Fruit fly (Drosophila melanogaster): ENCODE data around the gene ppk10.

ppk10 gene

DNA sequence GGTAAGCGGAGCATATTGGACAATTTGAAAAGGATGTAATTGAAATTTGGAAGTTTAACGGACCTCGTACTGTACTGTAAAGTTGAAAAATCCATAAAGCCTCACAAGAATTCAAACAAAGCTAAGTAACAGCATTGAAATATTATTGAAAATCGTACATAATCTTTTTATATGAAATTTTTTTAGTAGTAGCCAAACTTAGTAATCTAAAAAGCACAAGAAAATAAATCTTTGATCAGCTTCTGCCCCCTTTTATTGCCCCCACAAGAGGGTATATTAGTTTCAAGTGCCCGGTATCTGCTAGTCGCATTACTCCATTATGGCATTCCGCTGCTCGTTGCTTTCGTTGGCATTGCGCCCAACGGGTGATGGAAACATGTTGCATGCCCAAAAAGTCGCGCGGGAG, 14.7 kb upstream of the ppk10 start (continued):
- TF ChIP-seq slp2 (GFP tag; optimal IDR thresholded peaks at IDR 0.05), result peak; percentile 37
- peak; percentile 62 for TF ChIP-seq ttk (GFP tag; IDR thresholded peaks at IDR 0.05)
- TF ChIP-seq CG1647 (GFP tag; optimal IDR thresholded peaks at IDR 0.05), result peak; percentile 14
- TF ChIP-seq CG9609 (GFP tag; optimal IDR thresholded peaks at IDR 0.05), result peak; percentile 39
- TF ChIP-seq CG12104 (GFP tag; optimal IDR thresholded peaks at IDR 0.05), result peak; percentile 57
- no peak for TF ChIP-seq tx (GFP tag; optimal IDR thresholded peaks at IDR 0.05)
- TF ChIP-seq ash1 (GFP tag; optimal IDR thresholded peaks at IDR 0.05), result no peak
- TF ChIP-seq shn (GFP tag; optimal IDR thresholded peaks at IDR 0.05), result no peak
- no peak for TF ChIP-seq repo (GFP tag; optimal IDR thresholded peaks at IDR 0.05)
- no peak for TF ChIP-seq usp (GFP tag; optimal IDR thresholded peaks at IDR 0.05)
- peak; percentile 72 for TF ChIP-seq CG9437 (GFP tag; optimal IDR thresholded peaks at IDR 0.05)
- 0 out of 2 replicates have a peak, but pooled peaks have one; percentile 24 for TF ChIP-seq dan (GFP tag; IDR thresholded peaks at IDR 0.05)
- peak; percentile 20; the same call in 1 of the 2 replicates for TF ChIP-seq Atf6 (GFP tag; IDR thresholded peaks at IDR 0.05)
- peak; percentile 60 for TF ChIP-seq Xbp1 (GFP tag; optimal IDR thresholded peaks at IDR 0.05)
- 0 out of 2 replicates have a peak, but pooled peaks have one; percentile 27 for TF ChIP-seq CG32767 (GFP tag; IDR thresholded peaks at IDR 0.05)
- no peak for TF ChIP-seq pzg (GFP tag; optimal IDR thresholded peaks at IDR 0.05)
- TF ChIP-seq CG14965 (GFP tag; optimal IDR thresholded peaks at IDR 0.05; ENCODE audit: borderline replicate concordance), result peak; percentile 29
- no peak for TF ChIP-seq HmgD (GFP tag; optimal IDR thresholded peaks at IDR 0.05)
- TF ChIP-seq CG17912 (GFP tag; optimal IDR thresholded peaks at IDR 0.05), result no peak
- TF ChIP-seq BEAF-32 (GFP tag; optimal IDR thresholded peaks at IDR 0.05), result no peak
- no peak for TF ChIP-seq fd64A (GFP tag; optimal IDR thresholded peaks at IDR 0.05)
- TF ChIP-seq ham (GFP tag; IDR thresholded peaks at IDR 0.05), result no peak
- TF ChIP-seq CG12236 (GFP tag; optimal IDR thresholded peaks at IDR 0.05), result no peak
- peak; percentile 52 for TF ChIP-seq grau (tag; optimal IDR thresholded peaks at IDR 0.05)
- peak; percentile 35 for TF ChIP-seq CG30431 (GFP tag; optimal IDR thresholded peaks at IDR 0.05)
- no peak for TF ChIP-seq CG13894 (tag; optimal IDR thresholded peaks at IDR 0.05)
- TF ChIP-seq CG17802 (tag; optimal IDR thresholded peaks at IDR 0.05), result peak; percentile 24
- no peak for TF ChIP-seq CG11696 (GFP tag; IDR thresholded peaks at IDR 0.05)
- no peak for TF ChIP-seq CG10565 (GFP tag; optimal IDR thresholded peaks at IDR 0.05)
- TF ChIP-seq exex (tag; optimal IDR thresholded peaks at IDR 0.05), result no peak
- no peak for TF ChIP-seq Lpt (GFP tag; optimal IDR thresholded peaks at IDR 0.05)
- peak; percentile 4; the same call in 1 of the 2 replicates for TF ChIP-seq al (GFP tag; IDR thresholded peaks at IDR 0.05)
- TF ChIP-seq row (GFP tag; IDR thresholded peaks at IDR 0.05), result peak; percentile 75; the same call in 2 of the 3 replicates
- TF ChIP-seq her (GFP tag; optimal IDR thresholded peaks at IDR 0.05), result no peak
- TF ChIP-seq phol (tag; optimal IDR thresholded peaks at IDR 0.05), result peak; percentile 84
- TF ChIP-seq Sox102F (GFP tag; optimal IDR thresholded peaks at IDR 0.05), result peak; percentile 66
- no peak for TF ChIP-seq CG13123 (GFP tag; optimal IDR thresholded peaks at IDR 0.05)
- no peak for TF ChIP-seq emc (GFP tag; optimal IDR thresholded peaks at IDR 0.05)
- no peak for TF ChIP-seq oc (tag; optimal IDR thresholded peaks at IDR 0.05)
- TF ChIP-seq CG12391 (tag; optimal IDR thresholded peaks at IDR 0.05), result peak; percentile 50
- peak; percentile 28 for TF ChIP-seq CG10274 (GFP tag; optimal IDR thresholded peaks at IDR 0.05)
- peak; percentile 53 for TF ChIP-seq jumu (GFP tag; optimal IDR thresholded peaks at IDR 0.05)
- no peak for TF ChIP-seq corto (GFP tag; optimal IDR thresholded peaks at IDR 0.05)
- no peak for TF ChIP-seq CG11560 (tag; IDR thresholded peaks at IDR 0.05)
- no peak for TF ChIP-seq dm (GFP tag; optimal IDR thresholded peaks at IDR 0.05)
- TF ChIP-seq maf-S (GFP tag; optimal IDR thresholded peaks at IDR 0.05), result no peak
- no peak for TF ChIP-seq zen2 (GFP tag; IDR thresholded peaks at IDR 0.05; ENCODE audit: partially characterized antibody)
- TF ChIP-seq gce (GFP tag; IDR thresholded peaks at IDR 0.05), result no peak
- no peak for TF ChIP-seq ase (GFP tag; IDR thresholded peaks at IDR 0.05)
- TF ChIP-seq D (optimal IDR thresholded peaks at IDR 0.05), result no peak
- TF ChIP-seq D (GFP tag; optimal IDR thresholded peaks at IDR 0.05), result peak; percentile 78
- no peak for TF ChIP-seq MBD-R2 (GFP tag; IDR thresholded peaks at IDR 0.05)

Measured in whole organism, embryonic.